Worm (Caenorhabditis elegans) whole organism, early embryonic: ENCODE data around the gene K02F3.12.

Experiments used
- F13C5.2 ChIP-seq: sonication (generic microtip); optimal IDR thresholded peaks from 2 replicates; lab custom pipeline; 2017; ENCODE audit warnings: mild to moderate bottlenecking, missing genetic modification characterization, inconsistent platforms, missing compliant biosample characterization
- aly-1 ChIP-seq: sonication (generic microtip); optimal IDR thresholded peaks from 2 replicates; lab custom pipeline; 2016; ENCODE audit warnings: missing genetic modification characterization, missing compliant biosample characterization
- ama-1 ChIP-seq: fragments of 150-350 bp; optimal IDR thresholded peaks from 2 replicates; lab custom pipeline; 2014
- ceh-13 ChIP-seq: fragments of 200-800 bp; sonication (Bioruptor generic); optimal IDR thresholded peaks from 2 replicates; lab custom pipeline; 2018; ENCODE audit warnings: mild to moderate bottlenecking, missing genetic modification characterization, missing compliant biosample characterization
- ceh-36 ChIP-seq: sonication (generic microtip); optimal IDR thresholded peaks from 2 replicates; lab custom pipeline; 2016; ENCODE audit warnings: missing genetic modification characterization, inconsistent platforms, missing compliant biosample characterization
- ets-7 ChIP-seq: sonication (generic microtip); optimal IDR thresholded peaks from 2 replicates; lab custom pipeline; 2016; ENCODE audit warnings: missing genotype, missing genetic modification characterization, missing compliant biosample characterization
- flt-1 ChIP-seq: fragments of 200-800 bp; sonication (Bioruptor generic); IDR thresholded peaks from 2 replicates; pipeline ENCODE4 v1.3.6; 2022; ENCODE audit warnings: missing genetic modification characterization, missing compliant biosample characterization
- hmbx-1 ChIP-seq: sonication (generic microtip); optimal IDR thresholded peaks from 2 replicates; lab custom pipeline; 2016; ENCODE audit warnings: mild to moderate bottlenecking, missing genetic modification characterization, missing compliant biosample characterization
- pes-1 ChIP-seq: fragments of 200-800 bp; sonication (Bioruptor generic); IDR thresholded peaks from 2 replicates; pipeline ENCODE4 v1.3.6; 2022; ENCODE audit warnings: missing genetic modification reagents, missing genetic modification characterization, missing compliant biosample characterization
- scrt-1 ChIP-seq: fragments of 200-800 bp; sonication (Bioruptor generic); IDR thresholded peaks from 2 replicates; pipeline ENCODE4 v1.3.6; 2022; ENCODE audit warnings: missing genetic modification characterization, missing compliant biosample characterization
- sea-1 ChIP-seq: fragments of 200-800 bp; sonication (Bioruptor generic); conservative IDR thresholded peaks from 2 replicates; pipeline ENCODE4 v1.3.6; 2022; ENCODE audit warnings: missing genetic modification characterization, missing compliant biosample characterization
- tbx-11 ChIP-seq: fragments of 200-800 bp; sonication (Bioruptor generic); IDR thresholded peaks from 2 replicates; pipeline ENCODE4 v1.3.6; 2022; ENCODE audit warnings: missing genetic modification characterization, missing compliant biosample characterization
- tbx-37 ChIP-seq: fragments of 200-800 bp; sonication (Bioruptor generic); conservative IDR thresholded peaks from 2 replicates; pipeline ENCODE4 v1.3.6; 2022; ENCODE audit warnings: missing genetic modification reagents, missing genetic modification characterization, missing compliant biosample characterization
- tra-4 ChIP-seq: sonication (generic microtip); optimal IDR thresholded peaks from 2 replicates; lab custom pipeline; 2017; ENCODE audit warnings: missing genetic modification characterization, missing compliant biosample characterization

- TF ChIP-seq flt-1, result no peak
- TF ChIP-seq scrt-1, result no peak
- no peak for TF ChIP-seq aly-1 (tag; lab: Kevin White, UChicago)
- TF ChIP-seq tbx-11 (GFP tag; lab: Robert Waterston, UW), result no peak
- TF ChIP-seq ama-1, result no peak
- TF ChIP-seq pes-1 (GFP tag; lab: Robert Waterston, UW), result no peak
- no peak for TF ChIP-seq tra-4 (tag; lab: Kevin White, UChicago)
- no peak for TF ChIP-seq ceh-13 (GFP tag; lab: Kevin White, UChicago)
- TF ChIP-seq ets-7 (tag; lab: Kevin White, UChicago), result no peak
- TF ChIP-seq ceh-36 (tag; lab: Kevin White, UChicago), result no peak
- no peak for TF ChIP-seq hmbx-1
- TF ChIP-seq sea-1 (GFP tag; lab: Robert Waterston, UW), result no peak
- TF ChIP-seq tbx-37, result no peak
- no peak for TF ChIP-seq F13C5.2 (tag; lab: Kevin White, UChicago)
Measured at ce11 chrIII:883595-883994, 27.2 kb downstream of the K02F3.12 start.
